Worm (Caenorhabditis elegans): ENCODE measurements around the gene Y94H6A.12.
"Not testable (repeated sequence)": the region's sequence is repeated elsewhere in the genome, so short reads cannot be mapped to it uniquely, and the experiment has no call there.

The Y94H6A.12 gene

ce11 chrIV:2703927-2704401, 8.9 kb downstream of the Y94H6A.12 start, which contains the start of gene Y94H6A.5 (continued):
- no peak for TF ChIP-seq die-1 (tag; optimal IDR thresholded peaks at IDR 0.05)
- TF ChIP-seq xnd-1 (tag; optimal IDR thresholded peaks at IDR 0.05), result no peak
- TF ChIP-seq let-607 (tag; optimal IDR thresholded peaks at IDR 0.05), result no peak
- TF ChIP-seq tbp1 (GFP tag; optimal IDR thresholded peaks at IDR 0.05), result peak; percentile 10
- no peak for TF ChIP-seq ZK185.1 (tag; optimal IDR thresholded peaks at IDR 0.05; ENCODE audit: poor library complexity, severe bottlenecking)
- TF ChIP-seq Y53F4B.3 (GFP tag; IDR thresholded peaks at IDR 0.05), result no peak
- no peak for TF ChIP-seq aptf-2 (GFP tag; conservative IDR thresholded peaks at IDR 0.05)
- no peak for TF ChIP-seq snpc-1.1 (tag; optimal IDR thresholded peaks at IDR 0.05; ENCODE audit: insufficient read depth)
- no peak for TF ChIP-seq nhr-120 (GFP tag; IDR thresholded peaks at IDR 0.05)
- TF ChIP-seq sdz-38 (tag; optimal IDR thresholded peaks at IDR 0.05), result no peak
- no peak for TF ChIP-seq tbx-9 (tag; optimal IDR thresholded peaks at IDR 0.05; ENCODE audit: borderline replicate concordance)
- TF ChIP-seq unc-62 (GFP tag; optimal IDR thresholded peaks at IDR 0.05), result no peak
- 0 out of 2 replicates have a peak, but pooled peaks have one; percentile 27 for TF ChIP-seq cebp-1 (GFP tag; IDR thresholded peaks at IDR 0.05)
- peak; percentile 60 for TF ChIP-seq cebp-1 (tag; optimal IDR thresholded peaks at IDR 0.05)
- no peak for TF ChIP-seq madf-6 (GFP tag; IDR thresholded peaks at IDR 0.05)
- no peak for TF ChIP-seq nfya-1 (tag; optimal IDR thresholded peaks at IDR 0.05; ENCODE audit: borderline replicate concordance, insufficient read depth)
- TF ChIP-seq egl-44 (GFP tag; IDR thresholded peaks at IDR 0.05), result no peak
- TF ChIP-seq attf-3 (GFP tag; conservative IDR thresholded peaks at IDR 0.05), result 0 out of 2 replicates have a peak, but pooled peaks have one; percentile 21
- TF ChIP-seq nhr-27 (tag; optimal IDR thresholded peaks at IDR 0.05), result no peak
- no peak for TF ChIP-seq ceh-40 (GFP tag; IDR thresholded peaks at IDR 0.05)
- no peak for TF ChIP-seq F10E7.11 (tag; optimal IDR thresholded peaks at IDR 0.05)
- no peak for TF ChIP-seq athp-1 (tag; optimal IDR thresholded peaks at IDR 0.05)
- TF ChIP-seq bed-1 (GFP tag; IDR thresholded peaks at IDR 0.05), result no peak
- no peak for TF ChIP-seq lin-26 (GFP tag; IDR thresholded peaks at IDR 0.05)
- TF ChIP-seq akir-1 (GFP tag; optimal IDR thresholded peaks at IDR 0.05), result no peak
- TF ChIP-seq somi-1 (GFP tag; optimal IDR thresholded peaks at IDR 0.05), result no peak
- TF ChIP-seq F52B5.7 (tag; optimal IDR thresholded peaks at IDR 0.05), result no peak

- TF ChIP-seq hsf-1 (GFP tag; IDR thresholded peaks at IDR 0.05), result peak; percentile 96
- TF ChIP-seq rpc-1 (optimal IDR thresholded peaks at IDR 0.05), result peak; percentile 10
- not testable (repeated sequence) for TF ChIP-seq rpc-1 (tag; optimal IDR thresholded peaks at IDR 0.05)
Observed at ce11 chrIV:2694880-2695279, 18.0 kb downstream of the Y94H6A.12 start.

ce11 chrIV:2688716-2689307, 24.0 kb downstream of the Y94H6A.12 start, which contains the start of gene egrh-3:
Gene egrh-3 (minus strand): TSS chrIV:2688766.
- peak; percentile 94 for TF ChIP-seq egrh-3 (GFP tag; IDR thresholded peaks at IDR 0.05)
- TF ChIP-seq tbp1 (GFP tag; optimal IDR thresholded peaks at IDR 0.05), result no peak
- TF ChIP-seq zim-3 (tag; optimal IDR thresholded peaks at IDR 0.05), result no peak
- no peak for TF ChIP-seq dpff-1 (tag; optimal IDR thresholded peaks at IDR 0.05)

ce11 chrIV:2680281-2680680, 32.6 kb downstream of the Y94H6A.12 start:
- TF ChIP-seq mxl-1 (tag; optimal IDR thresholded peaks at IDR 0.05), result no peak
- no peak for TF ChIP-seq ama-1 (optimal IDR thresholded peaks at IDR 0.05)
- no peak for TF ChIP-seq ama-1 (GFP tag; optimal IDR thresholded peaks at IDR 0.05)
- TF ChIP-seq rcor-1 (GFP tag; IDR thresholded peaks at IDR 0.05), result no peak
- no peak for TF ChIP-seq Y95B8A.8 (GFP tag; IDR thresholded peaks at IDR 0.05)
- no peak for TF ChIP-seq ccch-3 (GFP tag; optimal IDR thresholded peaks at IDR 0.05)
- no peak for TF ChIP-seq ztf-3 (GFP tag; optimal IDR thresholded peaks at IDR 0.05)
- no peak for TF ChIP-seq ZK185.1 (tag; optimal IDR thresholded peaks at IDR 0.05; ENCODE audit: poor library complexity, severe bottlenecking)
- TF ChIP-seq zfh-2 (GFP tag; conservative IDR thresholded peaks at IDR 0.05), result no peak
- no peak for TF ChIP-seq B0336.3 (GFP tag; IDR thresholded peaks at IDR 0.05)
- TF ChIP-seq egrh-3 (GFP tag; IDR thresholded peaks at IDR 0.05), result no peak
- no peak for TF ChIP-seq dpff-1 (tag; optimal IDR thresholded peaks at IDR 0.05)
- TF ChIP-seq sdz-38 (tag; optimal IDR thresholded peaks at IDR 0.05), result no peak
- TF ChIP-seq hlh-26 (GFP tag; conservative IDR thresholded peaks at IDR 0.05), result no peak
- no peak for TF ChIP-seq mcd-1 (GFP tag; IDR thresholded peaks at IDR 0.05)
